Fruit fly (Drosophila melanogaster): Measurements from ENCODE around the gene dmGlut.
A peak's percentile ranks its signal among the peaks of the same experiment; 100 is the strongest.

DNA sequence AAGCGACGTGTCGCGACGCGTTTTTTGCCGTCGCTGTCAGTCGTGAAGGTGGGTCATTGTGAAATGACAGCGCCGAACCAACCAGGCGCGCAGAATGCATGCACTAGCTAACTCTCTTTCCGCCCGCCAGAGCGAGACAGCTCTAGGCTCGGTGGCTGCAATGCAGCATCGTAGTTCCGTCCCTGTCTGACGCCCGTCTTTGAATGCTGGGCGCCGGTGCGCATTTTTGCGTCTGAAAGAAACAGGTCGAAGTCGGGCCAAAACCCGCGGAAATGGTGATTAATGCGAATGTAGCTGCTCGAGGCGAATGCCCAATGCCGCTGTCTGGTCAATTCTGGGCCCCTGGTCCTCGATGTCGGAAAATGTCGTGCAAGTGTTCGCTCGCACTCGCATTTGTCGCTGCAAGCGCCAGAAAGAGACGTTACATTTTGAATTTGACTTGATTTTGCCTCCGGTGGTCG lies 19.9 kb upstream of the dmGlut start:
- peak; percentile 95 for TF ChIP-seq kay (GFP tag; ENCODE audit: borderline replicate concordance)
- peak; percentile 81 for TF ChIP-seq Clk (GFP tag; optimal IDR thresholded peaks at IDR 0.05)
- peak; percentile 11 for TF ChIP-seq CG5204 (GFP tag; optimal IDR thresholded peaks at IDR 0.05)
- peak; percentile 57 for TF ChIP-seq CG1620 (GFP tag; optimal IDR thresholded peaks at IDR 0.05)
- no peak for TF ChIP-seq cnc (optimal IDR thresholded peaks at IDR 0.05)
- TF ChIP-seq Hr96 (GFP tag; optimal IDR thresholded peaks at IDR 0.05), result peak; percentile 87
- peak; percentile 67 for TF ChIP-seq tj (GFP tag; optimal IDR thresholded peaks at IDR 0.05)
- TF ChIP-seq CG14711 (tag; optimal IDR thresholded peaks at IDR 0.05), result peak; percentile 55
- peak; percentile 78 for TF ChIP-seq pad (GFP tag; optimal IDR thresholded peaks at IDR 0.05)
- TF ChIP-seq CG33017 (tag; optimal IDR thresholded peaks at IDR 0.05), result peak; percentile 63
- peak; percentile 21 for TF ChIP-seq Crg-1 (GFP tag; optimal IDR thresholded peaks at IDR 0.05)
